Fruit fly (Drosophila melanogaster) whole organism, embryonic: ENCODE measurements around the gene CG9107.

Source experiments
- Adf1 ChIP-seq: fragments of 200-800 bp; sonication (Bioruptor generic); IDR thresholded peaks from 2 replicates; pipeline ENCODE4 v1.3.6; 2022; ENCODE audit warnings: missing biosample characterization, missing genetic modification characterization
- Bteb2 ChIP-seq: fragments of 200-800 bp; sonication (Bioruptor generic); optimal IDR thresholded peaks from 2 replicates; lab custom pipeline; 2016; ENCODE audit warnings: missing biosample characterization, missing genetic modification characterization
- CG10147 ChIP-seq: fragments of 200-800 bp; sonication (Bioruptor generic); optimal IDR thresholded peaks from 2 replicates; lab custom pipeline; 2019; ENCODE audit warnings: missing biosample characterization, mild to moderate bottlenecking, missing genetic modification characterization, moderate library complexity
- CG10267 ChIP-seq: fragments of 200-800 bp; sonication (Bioruptor generic); optimal IDR thresholded peaks from 2 replicates; lab custom pipeline; 2018; ENCODE audit warnings: missing biosample characterization, mild to moderate bottlenecking, missing genetic modification characterization, moderate library complexity
- CG11504 ChIP-seq: fragments of 200-800 bp; sonication (Bioruptor generic); optimal IDR thresholded peaks from 3 replicates; lab custom pipeline; 2019; ENCODE audit warnings: missing biosample characterization, mild to moderate bottlenecking, missing genetic modification characterization, moderate library complexity
- CG12104 ChIP-seq: fragments of 200-800 bp; sonication (Bioruptor generic); optimal IDR thresholded peaks from 3 replicates; lab custom pipeline; 2016; ENCODE audit warnings: missing biosample characterization, missing genetic modification characterization
- CG12219 ChIP-seq: fragments of 200-800 bp; sonication (Bioruptor generic); optimal IDR thresholded peaks from 3 replicates; lab custom pipeline; 2018; ENCODE audit warnings: missing biosample characterization, mild to moderate bottlenecking, missing genetic modification characterization
- CG12391 ChIP-seq: fragments of 200-800 bp; sonication (Bioruptor generic); optimal IDR thresholded peaks from 3 replicates; lab custom pipeline; 2018; ENCODE audit warnings: missing biosample characterization, mild to moderate bottlenecking, missing genetic modification characterization, moderate library complexity
- CG15514 ChIP-seq: fragments of 200-800 bp; sonication (Bioruptor generic); optimal IDR thresholded peaks from 3 replicates; lab custom pipeline; 2017; ENCODE audit warnings: missing biosample characterization, missing genetic modification characterization, mild to moderate bottlenecking, moderate library complexity, missing genetic modification reagents
- CG1602 ChIP-seq: fragments of 200-800 bp; sonication (Bioruptor generic); optimal IDR thresholded peaks from 3 replicates; lab custom pipeline; 2016; ENCODE audit warnings: missing biosample characterization, missing genetic modification characterization
- CG17328 ChIP-seq: fragments of 200-800 bp; sonication (Bioruptor generic); IDR thresholded peaks from 2 replicates; pipeline ENCODE4 v1.3.6; 2022; ENCODE audit warnings: missing biosample characterization, missing genetic modification characterization
- CG1792 ChIP-seq: fragments of 200-800 bp; sonication (Bioruptor generic); optimal IDR thresholded peaks from 2 replicates; lab custom pipeline; 2016; ENCODE audit warnings: missing biosample characterization, missing genetic modification characterization
- CG1832 ChIP-seq: fragments of 200-800 bp; sonication (Bioruptor generic); optimal IDR thresholded peaks from 2 replicates; lab custom pipeline; 2017; ENCODE audit warnings: missing biosample characterization, mild to moderate bottlenecking, missing genetic modification characterization, inconsistent platforms
- CG18619 ChIP-seq: fragments of 200-800 bp; sonication (Bioruptor generic); optimal IDR thresholded peaks from 3 replicates; lab custom pipeline; 2017; ENCODE audit warnings: missing biosample characterization, mild to moderate bottlenecking, missing genetic modification characterization
- CG31388 ChIP-seq: fragments of 200-800 bp; sonication (Bioruptor generic); optimal IDR thresholded peaks from 2 replicates; lab custom pipeline; 2016; ENCODE audit warnings: missing biosample characterization, missing genetic modification characterization
- CG3726 ChIP-seq: fragments of 200-800 bp; sonication (Bioruptor generic); IDR thresholded peaks from 3 replicates; pipeline ENCODE4, ENCODE4 v1.3.6; 2022; ENCODE audit warnings: missing biosample characterization, missing genetic modification characterization
- CG3847 ChIP-seq: fragments of 200-800 bp; sonication (Bioruptor generic); IDR thresholded peaks from 2 replicates; pipeline ENCODE4 v1.3.6; 2022; ENCODE audit warnings: missing biosample characterization, missing genetic modification characterization
- CG4617 ChIP-seq: fragments of 200-800 bp; sonication (Bioruptor generic); optimal IDR thresholded peaks from 3 replicates; lab custom pipeline; 2016; ENCODE audit warnings: missing biosample characterization, missing genetic modification characterization, borderline replicate concordance
- CG5953 ChIP-seq: fragments of 200-800 bp; sonication (Bioruptor generic); IDR thresholded peaks from 2 replicates; pipeline ENCODE4 v1.3.6; 2022; ENCODE audit warnings: missing biosample characterization, missing genetic modification characterization
- CG7372 ChIP-seq: fragments of 200-800 bp; sonication (Bioruptor generic); IDR thresholded peaks from 2 replicates; pipeline ENCODE4 v1.3.6; 2022; ENCODE audit warnings: missing biosample characterization, missing genetic modification characterization
- CG7745 ChIP-seq: fragments of 200-800 bp; sonication (Bioruptor generic); optimal IDR thresholded peaks from 2 replicates; lab custom pipeline; 2018; ENCODE audit warnings: missing biosample characterization, mild to moderate bottlenecking, missing genetic modification characterization, moderate library complexity
- CG9609 ChIP-seq: fragments of 200-800 bp; sonication (Bioruptor generic); optimal IDR thresholded peaks from 3 replicates; lab custom pipeline; 2016; ENCODE audit warnings: missing biosample characterization, missing genetic modification characterization
- D ChIP-seq, 2 experiments: fragments of 200-800 bp in 1 of 2; fragments of >200 bp in 1 of 2; sonication (Bioruptor generic) in 1 of 2; optimal IDR thresholded peaks; 2 replicates in 1 of 2; 3 replicates in 1 of 2; lab custom pipeline; 2017; ENCODE audit warnings: mild to moderate bottlenecking in 1 of 2, missing biosample characterization in 1 of 2, missing genetic modification characterization in 1 of 2, missing genetic modification reagents in 1 of 2
- Ets65A ChIP-seq: fragments of 200-800 bp; sonication (Bioruptor generic); peaks from one replicate; lab custom pipeline; 2016; ENCODE audit warnings: missing biosample characterization, missing genetic modification characterization
- Fer3 ChIP-seq: fragments of 200-800 bp; sonication (Bioruptor generic); optimal IDR thresholded peaks from 2 replicates; lab custom pipeline; 2018; ENCODE audit warnings: missing biosample characterization, mild to moderate bottlenecking, missing genetic modification characterization, moderate library complexity
- HHEX ChIP-seq: fragments of 200-800 bp; sonication (Bioruptor generic); optimal IDR thresholded peaks from 3 replicates; lab custom pipeline; 2017; ENCODE audit warnings: missing biosample characterization, mild to moderate bottlenecking, missing genetic modification characterization, missing genetic modification reagents
- HLH4C ChIP-seq: fragments of 200-800 bp; sonication (Bioruptor generic); IDR thresholded peaks from 3 replicates; pipeline ENCODE4 v1.3.6; 2022; ENCODE audit warnings: missing biosample characterization, missing genetic modification characterization; ENCODE audit not compliant: partially characterized antibody
- HmgZ ChIP-seq: fragments of 200-800 bp; sonication (Bioruptor generic); optimal IDR thresholded peaks from 2 replicates; lab custom pipeline; 2018; ENCODE audit warnings: missing biosample characterization, mild to moderate bottlenecking, missing genetic modification characterization
- Max ChIP-seq: fragments of 200-800 bp; sonication (Bioruptor generic); optimal IDR thresholded peaks from 2 replicates; lab custom pipeline; 2016; ENCODE audit warnings: missing biosample characterization, mild to moderate bottlenecking, missing genetic modification characterization
- Myb ChIP-seq: fragments of 200-800 bp; sonication (Bioruptor generic); optimal IDR thresholded peaks from 2 replicates; lab custom pipeline; 2016; ENCODE audit warnings: missing biosample characterization, missing genetic modification characterization
- Ravus ChIP-seq: fragments of 200-800 bp; sonication (Bioruptor generic); IDR thresholded peaks from 2 replicates; pipeline ENCODE4 v1.3.6; 2022; ENCODE audit warnings: missing biosample characterization, missing genetic modification characterization
- Xbp1 ChIP-seq: fragments of 200-800 bp; sonication (Bioruptor generic); optimal IDR thresholded peaks from 3 replicates; lab custom pipeline; 2016; ENCODE audit warnings: missing biosample characterization, mild to moderate bottlenecking, missing genetic modification characterization
- ato ChIP-seq: fragments of 200-800 bp; sonication (Bioruptor generic); IDR thresholded peaks from 2 replicates; pipeline ENCODE4 v1.3.6; 2022; ENCODE audit warnings: missing biosample characterization, missing genetic modification characterization; ENCODE audit not compliant: partially characterized antibody
- az2 ChIP-seq: fragments of 200-800 bp; sonication (Bioruptor generic); optimal IDR thresholded peaks from 3 replicates; lab custom pipeline; 2016; ENCODE audit warnings: missing biosample characterization, missing genetic modification characterization
- bsh ChIP-seq, 2 experiments: fragments of 200-800 bp; sonication (Bioruptor generic); optimal IDR thresholded peaks; 2 replicates each; lab custom pipeline; 2017 to 2018; ENCODE audit warnings: mild to moderate bottlenecking in 2 of 2, missing biosample characterization in 2 of 2, missing genetic modification characterization in 2 of 2, moderate library complexity in 1 of 2
- chm ChIP-seq: fragments of 200-800 bp; sonication (Bioruptor generic); IDR thresholded peaks from 2 replicates; pipeline ENCODE4 v1.3.6; 2022; ENCODE audit warnings: missing biosample characterization, missing genetic modification characterization
- ci ChIP-seq: fragments of 200-800 bp; sonication (Bioruptor generic); IDR thresholded peaks from 3 replicates; pipeline ENCODE4 v1.3.6; 2022; ENCODE audit warnings: missing biosample characterization, missing genetic modification characterization
- crc ChIP-seq: fragments of 200-800 bp; sonication (Bioruptor generic); optimal IDR thresholded peaks from 2 replicates; lab custom pipeline; 2016; ENCODE audit warnings: missing biosample characterization, missing genetic modification characterization
- disco-r ChIP-seq: fragments of 200-800 bp; sonication (Bioruptor generic); optimal IDR thresholded peaks from 2 replicates; lab custom pipeline; 2016; ENCODE audit warnings: missing biosample characterization, missing genetic modification characterization
- emc ChIP-seq: fragments of 200-800 bp; sonication (Bioruptor generic); optimal IDR thresholded peaks from 2 replicates; lab custom pipeline; 2016; ENCODE audit warnings: missing biosample characterization, missing genetic modification characterization
- gce ChIP-seq: fragments of 200-800 bp; sonication (Bioruptor generic); IDR thresholded peaks from 3 replicates; pipeline ENCODE4 v1.3.6; 2022; ENCODE audit warnings: missing biosample characterization, missing genetic modification characterization
- insv ChIP-seq, 2 experiments: fragments of 200-800 bp; sonication (Bioruptor generic); optimal IDR thresholded peaks; 3 replicates each; lab custom pipeline; 2016 to 2018; ENCODE audit warnings: missing biosample characterization in 2 of 2, missing genetic modification characterization in 2 of 2
- inv ChIP-seq: fragments of 200-800 bp; sonication (Bioruptor generic); IDR thresholded peaks from 2 replicates; pipeline ENCODE4 v1.3.6; 2022; ENCODE audit warnings: missing biosample characterization, missing genetic modification characterization; ENCODE audit not compliant: partially characterized antibody
- maf-S ChIP-seq: fragments of 200-800 bp; sonication (Bioruptor generic); optimal IDR thresholded peaks from 2 replicates; lab custom pipeline; 2016; ENCODE audit warnings: missing biosample characterization, missing genetic modification characterization
- nerfin-1 ChIP-seq: fragments of 200-800 bp; sonication (Bioruptor generic); optimal IDR thresholded peaks from 3 replicates; lab custom pipeline; 2019; ENCODE audit warnings: missing biosample characterization, mild to moderate bottlenecking, missing genetic modification characterization, moderate library complexity
- pfk ChIP-seq: fragments of 200-800 bp; sonication (Bioruptor generic); optimal IDR thresholded peaks from 2 replicates; lab custom pipeline; 2018; ENCODE audit warnings: missing biosample characterization, mild to moderate bottlenecking, missing genetic modification characterization, moderate library complexity
- pnt ChIP-seq: fragments of 200-800 bp; sonication (Bioruptor generic); optimal IDR thresholded peaks from 3 replicates; lab custom pipeline; 2016; ENCODE audit warnings: missing biosample characterization, missing genetic modification characterization
- ttk ChIP-seq: fragments of 200-800 bp; sonication (Bioruptor generic); IDR thresholded peaks from 2 replicates; pipeline ENCODE4 v2.1.2; 2022; ENCODE audit warnings: missing biosample characterization, missing genetic modification characterization

Gene CG9107

DNA sequence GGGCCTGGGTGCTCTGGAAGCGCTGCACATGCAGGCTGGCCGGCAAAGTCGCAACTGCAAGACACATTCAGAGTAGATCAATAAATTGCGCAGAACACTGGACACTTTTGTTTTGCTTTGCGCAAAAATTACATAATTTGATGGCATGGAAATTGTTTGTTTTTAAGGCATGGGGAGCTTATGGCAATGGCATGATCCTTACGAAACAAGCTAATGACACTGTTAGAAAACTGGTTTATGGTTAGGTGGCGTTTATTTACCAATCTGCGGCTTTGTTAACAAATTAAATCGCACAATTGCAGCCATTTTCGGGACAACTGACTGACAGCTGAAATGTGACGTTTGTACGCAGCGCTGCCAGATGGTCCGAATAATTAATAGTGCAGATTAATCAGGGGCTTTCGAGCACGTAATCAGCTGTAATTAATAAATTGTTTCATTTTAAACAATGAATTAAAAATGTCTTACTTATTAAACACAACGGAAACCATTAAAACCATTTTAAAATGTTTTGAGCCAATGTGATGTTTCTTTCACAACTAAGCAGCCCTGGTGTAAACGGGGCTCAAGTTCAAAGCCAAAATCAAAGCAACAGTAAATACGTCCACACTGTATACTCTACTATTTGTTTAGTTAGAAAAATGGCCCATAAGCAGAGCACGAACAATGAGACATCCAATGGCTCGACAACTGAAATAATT is 38.2 kb upstream of the CG9107 start, which contains the start of the genes ND-51 and CG13994 (continued):
- TF ChIP-seq pfk (GFP tag; lab: Kevin White, UChicago) (peak; percentile 52), gce (GFP tag; lab: Robert Waterston, UW) (peak; percentile 9; the same call in 1 of the 3 replicates), CG12391 (tag; lab: Kevin White, UChicago) (peak; percentile 83), nerfin-1 (tag; lab: Kevin White, UChicago) (peak; percentile 71), chm (peak; percentile 70; the same call in 1 of the 2 replicates), Max (GFP tag; lab: Kevin White, UChicago) (peak; percentile 74), az2 (GFP tag; lab: Kevin White, UChicago) (peak; percentile 84), CG5953 (GFP tag; lab: Robert Waterston, UW) (peak; percentile 63; the same call in 1 of the 2 replicates), pnt (GFP tag; lab: Kevin White, UChicago) (peak; percentile 87), inv (GFP tag; lab: Robert Waterston, UW) (no peak), CG12219 (peak; percentile 58), CG10267 (tag; lab: Kevin White, UChicago) (peak; percentile 79), CG7372 (GFP tag; lab: Robert Waterston, UW) (peak; percentile 83), Fer3 (tag; lab: Kevin White, UChicago) (peak; percentile 83), CG1602 (GFP tag; lab: Kevin White, UChicago) (peak; percentile 75), HHEX (GFP tag; lab: Kevin White, UChicago) (peak; percentile 68), Ravus (GFP tag; lab: Robert Waterston, UW) (peak; percentile 33), CG1832 (GFP tag; lab: Kevin White, UChicago) (no peak), D (optimal IDR thresholded peaks at IDR 0.05; lab: Kevin White, UChicago) (no peak), D (GFP tag; optimal IDR thresholded peaks at IDR 0.05; lab: Kevin White, UChicago) (peak; percentile 66), Ets65A (peak; percentile 99), CG10147 (GFP tag; lab: Kevin White, UChicago) (peak; percentile 77), CG12104 (peak; percentile 71), HmgZ (peak; percentile 93), Bteb2 (peak; percentile 89), ato (GFP tag; lab: Robert Waterston, UW) (no peak), CG11504 (tag; lab: Kevin White, UChicago) (no peak), maf-S (GFP tag; lab: Kevin White, UChicago) (peak; percentile 83), Xbp1 (GFP tag; lab: Kevin White, UChicago) (peak; percentile 91), CG4617 (GFP tag; lab: Kevin White, UChicago) (peak; percentile 73), CG15514 (GFP tag; lab: Kevin White, UChicago) (peak; percentile 84), crc (GFP tag; lab: Kevin White, UChicago) (peak; percentile 71), bsh (GFP tag; optimal IDR thresholded peaks at IDR 0.05; lab: Kevin White, UChicago) (peak; percentile 5 to 82), CG7745 (tag; lab: Kevin White, UChicago) (peak; percentile 74), CG9609 (GFP tag; lab: Kevin White, UChicago) (peak; percentile 82), CG18619 (GFP tag; lab: Kevin White, UChicago) (peak; percentile 61), Myb (GFP tag; lab: Kevin White, UChicago) (peak; percentile 68), emc (GFP tag; lab: Kevin White, UChicago) (peak; percentile 60), CG31388 (GFP tag; lab: Kevin White, UChicago) (peak; percentile 53), HLH4C (GFP tag; lab: Robert Waterston, UW) (no peak), CG3726 (GFP tag; lab: Robert Waterston, UW) (no peak), ci (GFP tag; lab: Robert Waterston, UW) (peak; percentile 86), CG17328 (GFP tag; lab: Robert Waterston, UW) (peak; percentile 79), Adf1 (GFP tag; lab: Robert Waterston, UW) (peak; percentile 56; the same call in 1 of the 2 replicates), ttk (GFP tag; lab: Robert Waterston, UW) (peak; percentile 78), CG3847 (GFP tag; lab: Robert Waterston, UW) (peak; percentile 88), insv (GFP tag; optimal IDR thresholded peaks at IDR 0.05; lab: Kevin White, UChicago) (peak in 1 of 2 experiments; percentile 68), CG1792 (GFP tag; lab: Kevin White, UChicago) (peak; percentile 78), disco-r (peak; percentile 50)
